Worm (Caenorhabditis elegans) whole organism, L1 larva: ENCODE measurements around the gene cln-3.1.

Experiments used
- C16A3.4 ChIP-seq: fragments of 150-350 bp; optimal IDR thresholded peaks from 2 replicates; lab custom pipeline; 2014; ENCODE audit warnings: missing biosample characterization, missing genetic modification characterization
- aha-1 ChIP-seq: fragments of 150-350 bp; optimal IDR thresholded peaks from 2 replicates; lab custom pipeline; 2014; ENCODE audit warnings: missing biosample characterization, missing genetic modification characterization
- dsc-1 ChIP-seq: sonication (generic microtip); optimal IDR thresholded peaks from 2 replicates; lab custom pipeline; 2016; ENCODE audit warnings: mild to moderate bottlenecking, missing genetic modification characterization, missing compliant biosample characterization
- efl-3 ChIP-seq: fragments of 200-800 bp; sonication (Bioruptor generic); optimal IDR thresholded peaks from 2 replicates; lab custom pipeline; 2018; ENCODE audit warnings: mild to moderate bottlenecking, missing genetic modification characterization, missing compliant biosample characterization
- ets-5 ChIP-seq: fragments of 200-800 bp; sonication (Bioruptor generic); IDR thresholded peaks from 2 replicates; pipeline ENCODE4 v1.3.6; 2022; ENCODE audit warnings: missing genetic modification characterization, missing compliant biosample characterization
- jun-1 ChIP-seq: fragments of 150-350 bp; optimal IDR thresholded peaks from 2 replicates; lab custom pipeline; 2014; ENCODE audit warnings: missing biosample characterization, missing genetic modification reagents, missing genetic modification characterization
- lin-14 ChIP-seq: fragments of 200-800 bp; sonication (Bioruptor generic); optimal IDR thresholded peaks from 2 replicates; lab custom pipeline; 2018; ENCODE audit warnings: mild to moderate bottlenecking, missing genetic modification characterization, moderate library complexity, missing compliant biosample characterization
- nhr-71 ChIP-seq: sonication (generic microtip); optimal IDR thresholded peaks from 2 replicates; lab custom pipeline; 2016; ENCODE audit warnings: mild to moderate bottlenecking, missing genetic modification characterization, moderate library complexity, missing compliant biosample characterization
- pqm-1 ChIP-seq: sonication (generic microtip); optimal IDR thresholded peaks from 3 replicates; lab custom pipeline; 2017; ENCODE audit warnings: missing biosample characterization, missing genetic modification characterization
- rnt-1 ChIP-seq: sonication (generic microtip); optimal IDR thresholded peaks from 2 replicates; lab custom pipeline; 2016; ENCODE audit warnings: mild to moderate bottlenecking, missing genetic modification characterization, moderate library complexity, missing compliant biosample characterization
- unc-130 ChIP-seq: fragments of 150-350 bp; optimal IDR thresholded peaks from 2 replicates; lab custom pipeline; 2017; ENCODE audit warnings: missing biosample characterization, missing genetic modification characterization, inconsistent platforms

The cln-3.1 gene

ce11 chrV:11216137-11216536, 49.3 kb downstream of the cln-3.1 start:
- TF ChIP-seq efl-3 (no peak), rnt-1 (tag; lab: Kevin White, UChicago) (no peak), unc-130 (tag; lab: Kevin White, UChicago) (no peak), pqm-1 (no peak), aha-1 (tag; lab: Kevin White, UChicago) (no peak), ets-5 (GFP tag; lab: Robert Waterston, UW) (no peak), C16A3.4 (tag; lab: Kevin White, UChicago) (no peak), jun-1 (tag; lab: Kevin White, UChicago) (no peak), lin-14 (GFP tag; lab: Kevin White, UChicago) (no peak), nhr-71 (tag; lab: Kevin White, UChicago) (no peak)

ce11 chrV:11214569-11214968, 50.9 kb downstream of the cln-3.1 start:
- no peak for TF ChIP-seq aha-1 (tag; lab: Kevin White, UChicago)
- peak; percentile 58 for TF ChIP-seq dsc-1 (tag; lab: Kevin White, UChicago)
- TF ChIP-seq ets-5 (GFP tag; lab: Robert Waterston, UW): no peak
